Fruit fly (Drosophila melanogaster): ENCODE measurements around the gene Ndf.

The Ndf gene

dm6 chr2L:10057236-10057635, 53.6 kb downstream of the Ndf start (continued):
- peak; percentile 77 for TF ChIP-seq CG15696 (tag; optimal IDR thresholded peaks at IDR 0.05)
- TF ChIP-seq CG14441 (GFP tag; IDR thresholded peaks at IDR 0.05) = peak; percentile 85
- peak; percentile 86 for TF ChIP-seq CG10959 (GFP tag; IDR thresholded peaks at IDR 0.05)
- no peak for TF ChIP-seq h (optimal IDR thresholded peaks at IDR 0.05)
- TF ChIP-seq Hr3 (GFP tag; optimal IDR thresholded peaks at IDR 0.05) = peak; percentile 49
- no peak for TF ChIP-seq Dbx (GFP tag; IDR thresholded peaks at IDR 0.05)
- peak; percentile 74 for TF ChIP-seq gt (GFP tag; IDR thresholded peaks at IDR 0.05)
- peak; percentile 34 for TF ChIP-seq fd64A (GFP tag; optimal IDR thresholded peaks at IDR 0.05)
- peak; percentile 41 for TF ChIP-seq maf-S (GFP tag; optimal IDR thresholded peaks at IDR 0.05)
- TF ChIP-seq Eip74EF (GFP tag; optimal IDR thresholded peaks at IDR 0.05) = peak in 1 of 2 experiments; percentile 10
- peak; percentile 71 for TF ChIP-seq Camta (GFP tag; optimal IDR thresholded peaks at IDR 0.05)
- peak; percentile 69 for TF ChIP-seq slp2 (GFP tag; optimal IDR thresholded peaks at IDR 0.05)
- TF ChIP-seq CG5180 (GFP tag; optimal IDR thresholded peaks at IDR 0.05) = peak; percentile 24
- no peak for TF ChIP-seq Sry-δ (GFP tag; optimal IDR thresholded peaks at IDR 0.05)
- TF ChIP-seq chn (GFP tag; optimal IDR thresholded peaks at IDR 0.05) = peak; percentile 80
- TF ChIP-seq CG10209 (GFP tag; optimal IDR thresholded peaks at IDR 0.05) = peak; percentile 64
- TF ChIP-seq Lhr (GFP tag; optimal IDR thresholded peaks at IDR 0.05) = peak; percentile 21
- TF ChIP-seq Opbp (GFP tag; IDR thresholded peaks at IDR 0.05; ENCODE audit: partially characterized antibody) = no peak
- peak; percentile 60 for TF ChIP-seq CG8388 (GFP tag; optimal IDR thresholded peaks at IDR 0.05)
- TF ChIP-seq CG33557 (GFP tag; optimal IDR thresholded peaks at IDR 0.05) = peak; percentile 9
- peak; percentile 44 for TF ChIP-seq CG10462 (GFP tag; optimal IDR thresholded peaks at IDR 0.05)
- no peak for TF ChIP-seq ham (GFP tag; IDR thresholded peaks at IDR 0.05)
- TF ChIP-seq CG12659 (GFP tag; optimal IDR thresholded peaks at IDR 0.05) = peak; percentile 16
- TF ChIP-seq so (GFP tag; IDR thresholded peaks at IDR 0.05) = 0 out of 3 replicates have a peak, but pooled peaks have one; percentile 30
- no peak for TF ChIP-seq GATAe (GFP tag; conservative IDR thresholded peaks at IDR 0.05)
- TF ChIP-seq ind (GFP tag; optimal IDR thresholded peaks at IDR 0.05) = peak; percentile 60
- TF ChIP-seq Gug (GFP tag; IDR thresholded peaks at IDR 0.05) = peak; percentile 89
- TF ChIP-seq Dp (GFP tag; optimal IDR thresholded peaks at IDR 0.05) = no peak
- peak; percentile 62 for TF ChIP-seq CG5245 (GFP tag; optimal IDR thresholded peaks at IDR 0.05)
- peak; percentile 77 for TF ChIP-seq Sox102F (GFP tag; optimal IDR thresholded peaks at IDR 0.05)
- peak; percentile 58 for TF ChIP-seq CG12391 (tag; optimal IDR thresholded peaks at IDR 0.05)
- peak; percentile 51; the same call in 1 of the 2 replicates for TF ChIP-seq CG17612 (GFP tag; IDR thresholded peaks at IDR 0.05)
- peak; percentile 13 for TF ChIP-seq CG4282 (GFP tag; optimal IDR thresholded peaks at IDR 0.05)
- no peak for TF ChIP-seq CG9437 (GFP tag; optimal IDR thresholded peaks at IDR 0.05)
- TF ChIP-seq CG6854 (GFP tag; optimal IDR thresholded peaks at IDR 0.05) = no peak
- no peak for TF ChIP-seq insv (GFP tag; optimal IDR thresholded peaks at IDR 0.05)
- TF ChIP-seq CG1647 (GFP tag; optimal IDR thresholded peaks at IDR 0.05) = peak; percentile 10
- no peak for TF ChIP-seq Hand (GFP tag; optimal IDR thresholded peaks at IDR 0.05)
- peak; percentile 89 for TF ChIP-seq CG6689 (GFP tag; IDR thresholded peaks at IDR 0.05)
- TF ChIP-seq CrebB (tag; optimal IDR thresholded peaks at IDR 0.05) = no peak
- TF ChIP-seq vfl (GFP tag; optimal IDR thresholded peaks at IDR 0.05) = no peak
- peak; percentile 81 for TF ChIP-seq Rx (GFP tag; IDR thresholded peaks at IDR 0.05)
- peak; percentile 43 to 76 for TF ChIP-seq chif (GFP tag; optimal IDR thresholded peaks at IDR 0.05)
- no peak for TF ChIP-seq Tbp (GFP tag; optimal IDR thresholded peaks at IDR 0.05)
- peak; percentile 86 for TF ChIP-seq Optix (GFP tag; IDR thresholded peaks at IDR 0.05)
- peak; percentile 68 for TF ChIP-seq CG16863 (GFP tag; optimal IDR thresholded peaks at IDR 0.05)
- TF ChIP-seq gro (GFP tag; optimal IDR thresholded peaks at IDR 0.05) = no peak
- peak; percentile 62 for TF ChIP-seq CG17802 (tag; optimal IDR thresholded peaks at IDR 0.05)
- TF ChIP-seq CG18011 (GFP tag; optimal IDR thresholded peaks at IDR 0.05) = no peak
- TF ChIP-seq Dref (GFP tag; IDR thresholded peaks at IDR 0.05) = no peak
- peak; percentile 88 for TF ChIP-seq CG4404 (GFP tag; IDR thresholded peaks at IDR 0.05)
- peak; percentile 28 for TF ChIP-seq da (GFP tag; optimal IDR thresholded peaks at IDR 0.05)
